Fruit fly (Drosophila melanogaster) whole organism, pupa: ENCODE results near the gene CenG1A.

Experiments used
- CG10348 ChIP-seq: fragments of 200-800 bp; sonication (Bioruptor generic); IDR thresholded peaks from 2 replicates; pipeline ENCODE4 v1.3.6; 2022; ENCODE audit warnings: missing biosample characterization, missing genetic modification characterization
- CG17806 ChIP-seq: fragments of 200-800 bp; sonication (Bioruptor generic); optimal IDR thresholded peaks from 2 replicates; lab custom pipeline; 2018; ENCODE audit warnings: missing biosample characterization, mild to moderate bottlenecking, missing genetic modification characterization, moderate library complexity
- CG4496 ChIP-seq: fragments of 200-800 bp; sonication (Bioruptor generic); IDR thresholded peaks from 3 replicates; pipeline ENCODE4 v1.3.6; 2022; ENCODE audit warnings: missing biosample characterization, missing genetic modification characterization
- CG8159 ChIP-seq: fragments of 200-800 bp; sonication (Bioruptor generic); optimal IDR thresholded peaks from 3 replicates; lab custom pipeline; 2018; ENCODE audit warnings: missing biosample characterization, mild to moderate bottlenecking, missing genetic modification characterization, moderate library complexity
- CG9948 ChIP-seq: fragments of 200-800 bp; sonication (Bioruptor generic); optimal IDR thresholded peaks from 2 replicates; lab custom pipeline; 2018; ENCODE audit warnings: missing biosample characterization, mild to moderate bottlenecking, missing genetic modification characterization, moderate library complexity
- D1 ChIP-seq: fragments of 200-800 bp; sonication (Bioruptor generic); optimal IDR thresholded peaks from 2 replicates; lab custom pipeline; 2018; ENCODE audit warnings: missing biosample characterization, mild to moderate bottlenecking, missing genetic modification characterization, moderate library complexity
- Pif1A ChIP-seq: fragments of 200-800 bp; sonication (Bioruptor generic); optimal IDR thresholded peaks from 3 replicates; lab custom pipeline; 2016; ENCODE audit warnings: missing biosample characterization, missing genetic modification characterization
- Pif1B ChIP-seq: fragments of 200-800 bp; sonication (Bioruptor generic); optimal IDR thresholded peaks from 3 replicates; lab custom pipeline; 2016; ENCODE audit warnings: missing biosample characterization, missing genetic modification characterization
- Snoo ChIP-seq: fragments of 200-800 bp; sonication (Bioruptor generic); optimal IDR thresholded peaks from 3 replicates; lab custom pipeline; 2017; ENCODE audit warnings: missing biosample characterization, mild to moderate bottlenecking, missing genetic modification characterization, inconsistent platforms
- gl ChIP-seq: fragments of 200-800 bp; sonication (Bioruptor generic); optimal IDR thresholded peaks from 2 replicates; lab custom pipeline; 2018; ENCODE audit warnings: missing biosample characterization, mild to moderate bottlenecking, missing genetic modification characterization
- rn ChIP-seq: fragments of 200-800 bp; sonication (Bioruptor generic); IDR thresholded peaks from 2 replicates; pipeline ENCODE4 v1.3.6; 2022; ENCODE audit warnings: missing biosample characterization, missing genetic modification characterization

- TF ChIP-seq CG4496 (GFP tag; lab: Robert Waterston, UW) (no peak; the same call in 2 of the 3 replicates), CG10348 (no peak), CG17806 (tag; lab: Kevin White, UChicago) (no peak), Pif1B (no peak), CG9948 (tag; lab: Kevin White, UChicago) (no peak), rn (GFP tag; lab: Robert Waterston, UW) (no peak), CG8159 (no peak), gl (tag; lab: Kevin White, UChicago) (no peak), D1 (tag; lab: Kevin White, UChicago) (peak; percentile 29), Pif1A (GFP tag; lab: Kevin White, UChicago) (no peak), Snoo (tag; lab: Kevin White, UChicago) (no peak)
These were observed 6.7 kb downstream of the CenG1A start for dm6 chr2L:13842078-13842477.
